Worm (Caenorhabditis elegans): ENCODE results near the gene Y51A2B.6.

Y51A2B.6 gene

ce11 chrV:18395649-18396048 is 1.5 kb upstream of the Y51A2B.6 start, which contains the start of gene Y51A2B.9:
Gene Y51A2B.9, minus strand, starts transcription at chrV:18395749.
- TF ChIP-seq unc-62 (GFP tag; optimal IDR thresholded peaks at IDR 0.05) (no peak), bed-3 (GFP tag; optimal IDR thresholded peaks at IDR 0.05) (no peak), lin-32 (GFP tag; optimal IDR thresholded peaks at IDR 0.05) (no peak), elt-3 (tag; optimal IDR thresholded peaks at IDR 0.05) (no peak), drap-1 (GFP tag; optimal IDR thresholded peaks at IDR 0.05) (no peak), elt-1 (tag; optimal IDR thresholded peaks at IDR 0.05; ENCODE audit: borderline replicate concordance, insufficient read depth) (no peak), mep-1 (tag; optimal IDR thresholded peaks at IDR 0.05) (no peak), nhr-12 (tag; optimal IDR thresholded peaks at IDR 0.05) (no peak), unc-39 (tag; optimal IDR thresholded peaks at IDR 0.05) (no peak), lsy-2 (tag; optimal IDR thresholded peaks at IDR 0.05) (no peak), hlh-1 (tag; optimal IDR thresholded peaks at IDR 0.05) (no peak), nhr-28 (tag; optimal IDR thresholded peaks at IDR 0.05) (no peak), ces-1 (GFP tag; optimal IDR thresholded peaks at IDR 0.05) (no peak), lin-13 (tag; optimal IDR thresholded peaks at IDR 0.05) (no peak), mab-5 (tag; optimal IDR thresholded peaks at IDR 0.05) (no peak), flh-1 (GFP tag; optimal IDR thresholded peaks at IDR 0.05) (no peak), nhr-2 (tag; optimal IDR thresholded peaks at IDR 0.05) (no peak), tbx-8 (GFP tag; optimal IDR thresholded peaks at IDR 0.05) (no peak)

DNA sequence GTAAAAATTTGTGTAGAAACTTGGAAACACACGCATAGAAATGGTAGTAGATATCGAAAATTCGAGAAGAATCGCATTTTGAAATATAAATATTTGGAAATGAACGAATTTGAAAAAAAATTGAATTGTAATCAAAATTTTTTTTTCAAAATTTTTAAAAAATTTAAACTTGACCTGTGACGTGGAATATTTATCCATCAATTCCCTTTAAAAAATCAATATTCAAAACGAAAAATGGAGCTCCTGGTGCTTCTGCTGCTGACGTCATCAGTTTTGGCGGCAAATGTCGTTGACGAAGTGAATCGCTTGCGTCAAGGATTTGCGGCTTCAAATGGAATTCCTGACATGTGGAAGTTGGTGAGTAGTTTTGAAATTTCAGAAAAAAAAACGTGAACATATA is 5.1 kb downstream of the Y51A2B.6 start, which contains the start of the genes Y51A2B.4 and Y51A2B.5:
Gene Y51A2B.4 (minus strand): TSS at position 101 of the 400 bp plus-strand sequence.
Gene Y51A2B.5 (plus strand): TSS at position 232 of the 400 bp plus-strand sequence.
- TF ChIP-seq nhr-12 (tag; optimal IDR thresholded peaks at IDR 0.05) (no peak), drap-1 (GFP tag; optimal IDR thresholded peaks at IDR 0.05) (no peak), elt-1 (tag; optimal IDR thresholded peaks at IDR 0.05; ENCODE audit: borderline replicate concordance, insufficient read depth) (no peak), pha-4 (tag; optimal IDR thresholded peaks at IDR 0.05) (no peak), unc-120 (tag; optimal IDR thresholded peaks at IDR 0.05; ENCODE audit: poor library complexity, severe bottlenecking) (no peak), lin-32 (GFP tag; optimal IDR thresholded peaks at IDR 0.05) (no peak), ztf-11 (tag; optimal IDR thresholded peaks at IDR 0.05) (no peak), cnd-1 (tag; optimal IDR thresholded peaks at IDR 0.05) (no peak), sem-2 (GFP tag; optimal IDR thresholded peaks at IDR 0.05) (no peak), nhr-2 (tag; optimal IDR thresholded peaks at IDR 0.05) (no peak), unc-39 (tag; optimal IDR thresholded peaks at IDR 0.05) (no peak), hlh-1 (tag; optimal IDR thresholded peaks at IDR 0.05) (no peak), snpc-4 (tag; optimal IDR thresholded peaks at IDR 0.05) (no peak), ceh-39 (tag; optimal IDR thresholded peaks at IDR 0.05) (no peak), mab-5 (tag; optimal IDR thresholded peaks at IDR 0.05) (no peak), lin-13 (tag; optimal IDR thresholded peaks at IDR 0.05) (no peak), tbx-8 (GFP tag; optimal IDR thresholded peaks at IDR 0.05) (no peak)

DNA sequence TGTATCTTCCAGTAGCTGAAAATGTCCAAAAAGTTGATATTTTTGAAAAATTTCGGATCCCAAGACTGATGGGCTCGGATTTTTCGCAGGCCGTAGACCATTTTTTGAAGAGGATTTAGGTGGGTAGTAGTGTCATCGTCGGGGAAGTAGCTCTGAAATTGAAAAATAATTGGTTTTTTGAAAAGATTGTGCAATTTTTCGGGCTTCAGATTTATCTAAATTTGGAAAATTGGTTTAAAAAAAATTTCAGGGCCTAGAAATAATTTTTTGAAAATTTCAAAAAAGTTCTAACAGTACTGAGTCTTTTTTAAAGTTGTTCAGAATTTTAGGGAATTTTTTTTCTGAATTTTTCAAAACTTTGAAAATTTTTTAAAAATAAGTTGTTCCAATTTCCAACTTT is 11.5 kb downstream of the Y51A2B.6 start, which contains the start of gene nhr-288:
Gene nhr-288 (minus strand): TSS at position 101 of the 400 bp plus-strand sequence.
- TF ChIP-seq lin-32 (GFP tag; optimal IDR thresholded peaks at IDR 0.05), result no peak
- no peak for TF ChIP-seq nhr-28 (tag; optimal IDR thresholded peaks at IDR 0.05)
- no peak for TF ChIP-seq sem-2 (GFP tag; optimal IDR thresholded peaks at IDR 0.05)
- no peak for TF ChIP-seq ztf-11 (tag; optimal IDR thresholded peaks at IDR 0.05)
- TF ChIP-seq unc-120 (tag; optimal IDR thresholded peaks at IDR 0.05; ENCODE audit: poor library complexity, severe bottlenecking), result no peak
- no peak for TF ChIP-seq snpc-4 (tag; optimal IDR thresholded peaks at IDR 0.05)
- TF ChIP-seq bed-3 (GFP tag; optimal IDR thresholded peaks at IDR 0.05), result no peak
- TF ChIP-seq mls-2 (tag; optimal IDR thresholded peaks at IDR 0.05), result no peak
- TF ChIP-seq elt-3 (tag; optimal IDR thresholded peaks at IDR 0.05), result no peak

DNA sequence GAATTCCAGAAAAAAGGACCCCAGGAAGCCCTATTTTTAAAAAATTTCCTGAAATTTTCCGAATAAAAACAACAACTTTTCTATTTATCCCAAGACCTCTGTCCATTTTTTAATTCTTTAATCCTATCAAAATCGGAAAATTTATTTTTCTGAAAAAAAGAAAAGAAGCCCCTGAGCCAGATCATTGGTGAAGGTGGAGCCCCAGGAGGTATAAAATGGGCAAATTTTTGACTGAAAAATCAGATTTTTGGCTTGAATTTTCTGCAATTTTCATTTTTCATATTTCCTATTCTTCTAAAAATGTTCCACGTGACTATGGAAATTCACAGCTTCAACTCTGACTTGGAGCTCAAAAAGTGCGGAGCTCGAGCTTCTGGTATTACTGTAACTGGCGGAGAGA is 15.3 kb downstream of the Y51A2B.6 start, which contains the start of gene Y51A2B.8:
Gene Y51A2B.8 (plus strand): TSS at position 301 of the 400 bp plus-strand sequence.
- TF ChIP-seq ceh-39 (tag; optimal IDR thresholded peaks at IDR 0.05), result no peak
- no peak for TF ChIP-seq unc-120 (tag; optimal IDR thresholded peaks at IDR 0.05; ENCODE audit: poor library complexity, severe bottlenecking)
- no peak for TF ChIP-seq sptf-1 (tag; optimal IDR thresholded peaks at IDR 0.05)

- TF ChIP-seq ceh-39 (tag; optimal IDR thresholded peaks at IDR 0.05), result no peak
- no peak for TF ChIP-seq lin-32 (GFP tag; optimal IDR thresholded peaks at IDR 0.05)
- no peak for TF ChIP-seq cnd-1 (tag; optimal IDR thresholded peaks at IDR 0.05)
- TF ChIP-seq mab-5 (tag; optimal IDR thresholded peaks at IDR 0.05), result no peak
- TF ChIP-seq snpc-4 (tag; optimal IDR thresholded peaks at IDR 0.05), result no peak
- no peak for TF ChIP-seq blmp-1 (tag; optimal IDR thresholded peaks at IDR 0.05)
- TF ChIP-seq nhr-76 (tag; optimal IDR thresholded peaks at IDR 0.05), result no peak
- TF ChIP-seq elt-3 (tag; optimal IDR thresholded peaks at IDR 0.05), result no peak
- no peak for TF ChIP-seq M03D4.4 (tag; optimal IDR thresholded peaks at IDR 0.05)
- no peak for TF ChIP-seq ceh-83 (GFP tag; optimal IDR thresholded peaks at IDR 0.05)
- no peak for TF ChIP-seq tbx-8 (GFP tag; optimal IDR thresholded peaks at IDR 0.05)
- no peak for TF ChIP-seq unc-39 (tag; optimal IDR thresholded peaks at IDR 0.05)
- TF ChIP-seq zip-8 (tag; optimal IDR thresholded peaks at IDR 0.05), result no peak
Measured at ce11 chrV:18375551-18375950, 18.6 kb downstream of the Y51A2B.6 start.
